Worm (Caenorhabditis elegans): ENCODE measurements around the gene ins-14.

DNA sequence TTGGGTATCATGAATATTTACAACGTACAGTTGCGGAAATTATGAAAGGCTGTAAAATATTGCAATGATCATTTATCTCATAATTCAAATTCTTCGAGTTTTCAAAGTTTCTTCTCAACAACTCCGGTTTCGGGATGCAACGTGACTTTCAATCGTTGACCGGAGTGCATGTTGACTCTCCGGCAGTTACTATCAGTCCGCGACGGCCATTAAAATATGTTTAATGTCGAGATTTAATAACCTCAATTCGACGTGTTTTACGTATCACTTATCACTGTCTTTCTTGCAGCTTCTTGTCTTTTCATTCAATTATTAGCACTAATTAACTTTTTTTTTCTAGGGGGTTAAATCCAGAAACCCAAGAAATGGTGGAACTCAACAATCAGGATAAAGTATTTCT, 27.4 kb downstream of the ins-14 start, which contains the start of gene tsp-10:
- TF ChIP-seq ama-1 (optimal IDR thresholded peaks at IDR 0.05) (no peak), ceh-13 (GFP tag; optimal IDR thresholded peaks at IDR 0.05) (no peak), pes-1 (GFP tag; IDR thresholded peaks at IDR 0.05) (no peak), flt-1 (GFP tag; IDR thresholded peaks at IDR 0.05) (no peak), F13C5.2 (tag; optimal IDR thresholded peaks at IDR 0.05) (no peak), aly-1 (tag; optimal IDR thresholded peaks at IDR 0.05) (no peak), scrt-1 (GFP tag; IDR thresholded peaks at IDR 0.05) (no peak), tra-4 (tag; optimal IDR thresholded peaks at IDR 0.05) (no peak), ets-7 (tag; optimal IDR thresholded peaks at IDR 0.05) (no peak)
